Fruit fly (Drosophila melanogaster) whole organism, embryonic: ENCODE results near the gene ATPsynD.

Experiments used
- Abd-B ChIP-seq: fragments of 200-800 bp; sonication (Bioruptor generic); optimal IDR thresholded peaks from 2 replicates; lab custom pipeline; 2018; ENCODE audit warnings: missing biosample characterization, mild to moderate bottlenecking, missing genetic modification characterization, moderate library complexity
- CG10321 ChIP-seq: fragments of 200-800 bp; sonication (Bioruptor generic); IDR thresholded peaks from 2 replicates; pipeline ENCODE4 v1.3.6; 2022; ENCODE audit warnings: missing biosample characterization, missing genetic modification characterization
- CG11085 ChIP-seq: fragments of 200-800 bp; sonication (Bioruptor generic); IDR thresholded peaks from 2 replicates; pipeline ENCODE4 v1.3.6; 2022; ENCODE audit warnings: missing biosample characterization, missing genetic modification characterization
- CG12659 ChIP-seq: fragments of 200-800 bp; sonication (Bioruptor generic); optimal IDR thresholded peaks from 3 replicates; lab custom pipeline; 2017; ENCODE audit warnings: mild to moderate bottlenecking, missing biosample characterization, missing genetic modification reagents, missing genetic modification characterization
- CG13287 ChIP-seq: fragments of 200-800 bp; sonication (Bioruptor generic); IDR thresholded peaks from 2 replicates; pipeline ENCODE4 v1.3.6; 2022; ENCODE audit warnings: missing biosample characterization, missing genetic modification characterization; ENCODE audit not compliant: partially characterized antibody
- CG13296 ChIP-seq: fragments of 200-800 bp; sonication (Bioruptor generic); optimal IDR thresholded peaks from 3 replicates; lab custom pipeline; 2018; ENCODE audit warnings: missing biosample characterization, mild to moderate bottlenecking, missing genetic modification characterization
- CG1602 ChIP-seq: fragments of 200-800 bp; sonication (Bioruptor generic); optimal IDR thresholded peaks from 3 replicates; lab custom pipeline; 2016; ENCODE audit warnings: missing biosample characterization, missing genetic modification characterization
- CG1603 ChIP-seq: fragments of 200-800 bp; sonication (Bioruptor generic); optimal IDR thresholded peaks from 2 replicates; lab custom pipeline; 2019; ENCODE audit warnings: missing biosample characterization, mild to moderate bottlenecking, missing genetic modification characterization, moderate library complexity
- CG18011 ChIP-seq: fragments of 200-800 bp; sonication (Bioruptor generic); optimal IDR thresholded peaks from 2 replicates; lab custom pipeline; 2017; ENCODE audit warnings: missing biosample characterization, missing genetic modification characterization, mild to moderate bottlenecking, moderate library complexity, missing genotype
- CG2678 ChIP-seq: fragments of 200-800 bp; sonication (Bioruptor generic); optimal IDR thresholded peaks from 3 replicates; lab custom pipeline; 2019; ENCODE audit warnings: missing biosample characterization, mild to moderate bottlenecking, missing genetic modification characterization, moderate library complexity
- CG2712 ChIP-seq: fragments of 200-800 bp; optimal IDR thresholded peaks from 3 replicates; lab custom pipeline; 2019; ENCODE audit warnings: missing biosample characterization, mild to moderate bottlenecking, missing genetic modification characterization, moderate library complexity
- CG30020 ChIP-seq: fragments of 200-800 bp; optimal IDR thresholded peaks from 2 replicates; lab custom pipeline; 2019; ENCODE audit warnings: missing biosample characterization, mild to moderate bottlenecking, missing genetic modification characterization, moderate library complexity
- CG3065 ChIP-seq: fragments of 200-800 bp; sonication (Bioruptor generic); optimal IDR thresholded peaks from 2 replicates; lab custom pipeline; 2016; ENCODE audit warnings: missing biosample characterization, missing genetic modification characterization
- CG31224 ChIP-seq: fragments of 200-800 bp; sonication (Bioruptor generic); IDR thresholded peaks from 2 replicates; pipeline ENCODE4 v1.3.6; 2022; ENCODE audit warnings: missing biosample characterization, missing genetic modification characterization
- CG31388 ChIP-seq: fragments of 200-800 bp; sonication (Bioruptor generic); optimal IDR thresholded peaks from 2 replicates; lab custom pipeline; 2016; ENCODE audit warnings: missing biosample characterization, missing genetic modification characterization
- CG32767 ChIP-seq: fragments of 200-800 bp; sonication (Bioruptor generic); IDR thresholded peaks from 2 replicates; pipeline ENCODE4 v1.3.6; 2022; ENCODE audit warnings: missing biosample characterization, missing genetic modification characterization
- CG34224 ChIP-seq: fragments of 200-800 bp; sonication (Bioruptor generic); IDR thresholded peaks from 3 replicates; pipeline ENCODE4 v1.3.6; 2022; ENCODE audit warnings: missing biosample characterization, missing genetic modification characterization; ENCODE audit not compliant: partially characterized antibody
- CG4404 ChIP-seq: fragments of 200-800 bp; sonication (Bioruptor generic); IDR thresholded peaks from 2 replicates; pipeline ENCODE4 v1.3.6; 2022; ENCODE audit warnings: missing biosample characterization, missing genetic modification characterization
- CG7271 ChIP-seq: fragments of 200-800 bp; sonication (Bioruptor generic); optimal IDR thresholded peaks from 2 replicates; lab custom pipeline; 2018; ENCODE audit warnings: missing biosample characterization, mild to moderate bottlenecking, missing genetic modification characterization, moderate library complexity
- CG7839 ChIP-seq: fragments of 200-800 bp; sonication (Bioruptor generic); optimal IDR thresholded peaks from 3 replicates; lab custom pipeline; 2018; ENCODE audit warnings: missing biosample characterization, mild to moderate bottlenecking, missing genetic modification characterization, moderate library complexity
- CG7928 ChIP-seq: fragments of 200-800 bp; sonication (Bioruptor generic); optimal IDR thresholded peaks from 2 replicates; lab custom pipeline; 2017; ENCODE audit warnings: missing biosample characterization, mild to moderate bottlenecking, missing genetic modification characterization
- CG9727 ChIP-seq: fragments of 200-800 bp; sonication (Bioruptor generic); optimal IDR thresholded peaks from 3 replicates; lab custom pipeline; 2017; ENCODE audit warnings: missing biosample characterization, mild to moderate bottlenecking, missing genetic modification characterization
- Chrac-16 ChIP-seq: fragments of 200-800 bp; sonication (Bioruptor generic); optimal IDR thresholded peaks from 3 replicates; lab custom pipeline; 2016; ENCODE audit warnings: missing biosample characterization, missing genetic modification characterization
- Dbx ChIP-seq: fragments of 200-800 bp; sonication (Bioruptor generic); IDR thresholded peaks from 3 replicates; pipeline ENCODE4 v1.3.6; 2022; ENCODE audit warnings: missing biosample characterization, missing genetic modification characterization
- Dek ChIP-seq: fragments of 200-800 bp; sonication (Bioruptor generic); optimal IDR thresholded peaks from 3 replicates; lab custom pipeline; 2019; ENCODE audit warnings: missing biosample characterization, mild to moderate bottlenecking, missing genetic modification characterization, moderate library complexity
- Eip74EF ChIP-seq, 2 experiments: fragments of 200-800 bp in 1 of 2; fragments of >200 bp in 1 of 2; sonication (Bioruptor generic) in 1 of 2; optimal IDR thresholded peaks; 2 replicates each; lab custom pipeline; 2017 to 2019; ENCODE audit warnings: missing biosample characterization in 2 of 2, missing genetic modification characterization in 2 of 2, mild to moderate bottlenecking in 1 of 2, moderate library complexity in 1 of 2
- Kr ChIP-seq: fragments of 200-800 bp; sonication (Bioruptor generic); optimal IDR thresholded peaks from 2 replicates; lab custom pipeline; 2017; ENCODE audit warnings: missing biosample characterization, mild to moderate bottlenecking, missing genetic modification characterization
- Lhr ChIP-seq: fragments of 200-800 bp; sonication (Bioruptor generic); optimal IDR thresholded peaks from 3 replicates; lab custom pipeline; 2017; ENCODE audit warnings: mild to moderate bottlenecking, missing biosample characterization, missing genetic modification reagents, missing genetic modification characterization
- Lpt ChIP-seq: fragments of >200 bp; optimal IDR thresholded peaks from 2 replicates; lab custom pipeline; 2018; ENCODE audit warnings: missing biosample characterization, missing genetic modification characterization
- NFAT ChIP-seq: fragments of 200-800 bp; sonication (Bioruptor generic); IDR thresholded peaks from 2 replicates; pipeline ENCODE4 v1.3.6; 2022; ENCODE audit warnings: missing biosample characterization, missing genetic modification characterization
- Oli ChIP-seq: fragments of 200-800 bp; sonication (Bioruptor generic); optimal IDR thresholded peaks from 2 replicates; lab custom pipeline; 2018; ENCODE audit warnings: missing biosample characterization, mild to moderate bottlenecking, missing genetic modification characterization, moderate library complexity
- Sox102F ChIP-seq: fragments of 200-800 bp; sonication (Bioruptor generic); optimal IDR thresholded peaks from 2 replicates; lab custom pipeline; 2018; ENCODE audit warnings: missing biosample characterization, mild to moderate bottlenecking, missing genetic modification characterization, moderate library complexity
- ab ChIP-seq: fragments of 200-800 bp; sonication (Bioruptor generic); optimal IDR thresholded peaks from 2 replicates; lab custom pipeline; 2016; ENCODE audit warnings: missing biosample characterization, missing genetic modification characterization
- bsh ChIP-seq, 2 experiments: fragments of 200-800 bp; sonication (Bioruptor generic); optimal IDR thresholded peaks; 2 replicates each; lab custom pipeline; 2017 to 2018; ENCODE audit warnings: mild to moderate bottlenecking in 2 of 2, missing biosample characterization in 2 of 2, missing genetic modification characterization in 2 of 2, moderate library complexity in 1 of 2
- disco-r ChIP-seq: fragments of 200-800 bp; sonication (Bioruptor generic); optimal IDR thresholded peaks from 2 replicates; lab custom pipeline; 2016; ENCODE audit warnings: missing biosample characterization, missing genetic modification characterization
- emc ChIP-seq: fragments of 200-800 bp; sonication (Bioruptor generic); optimal IDR thresholded peaks from 2 replicates; lab custom pipeline; 2016; ENCODE audit warnings: missing biosample characterization, missing genetic modification characterization
- fd96Cb ChIP-seq: fragments of 200-800 bp; sonication (Bioruptor generic); optimal IDR thresholded peaks from 2 replicates; lab custom pipeline; 2018; ENCODE audit warnings: missing biosample characterization, mild to moderate bottlenecking, missing genetic modification characterization, moderate library complexity
- gce ChIP-seq: fragments of 200-800 bp; sonication (Bioruptor generic); IDR thresholded peaks from 3 replicates; pipeline ENCODE4 v1.3.6; 2022; ENCODE audit warnings: missing biosample characterization, missing genetic modification characterization
- grau ChIP-seq: fragments of 200-800 bp; optimal IDR thresholded peaks from 3 replicates; lab custom pipeline; 2019; ENCODE audit warnings: missing biosample characterization, mild to moderate bottlenecking, missing genetic modification characterization, moderate library complexity
- her ChIP-seq: fragments of 200-800 bp; sonication (Bioruptor generic); optimal IDR thresholded peaks from 2 replicates; lab custom pipeline; 2016; ENCODE audit warnings: missing biosample characterization, missing genetic modification characterization
- klu ChIP-seq: fragments of 200-800 bp; sonication (Bioruptor generic); IDR thresholded peaks from 2 replicates; pipeline ENCODE4 v1.3.6; 2022; ENCODE audit warnings: missing biosample characterization, missing genetic modification characterization
- lbe ChIP-seq: fragments of 200-800 bp; sonication (Bioruptor generic); optimal IDR thresholded peaks from 2 replicates; lab custom pipeline; 2016; ENCODE audit warnings: missing biosample characterization, mild to moderate bottlenecking, missing genetic modification characterization
- lola ChIP-seq, 3 experiments: fragments of >200 bp in 2 of 3; fragments of 200-800 bp in 1 of 3; sonication (Bioruptor generic) in 1 of 3; optimal IDR thresholded peaks; 2 replicates each; lab custom pipeline; 2017 to 2019; ENCODE audit warnings: missing biosample characterization in 3 of 3, missing genetic modification characterization in 3 of 3, mild to moderate bottlenecking in 1 of 3, moderate library complexity in 1 of 3
- nerfin-1 ChIP-seq: fragments of 200-800 bp; sonication (Bioruptor generic); optimal IDR thresholded peaks from 3 replicates; lab custom pipeline; 2019; ENCODE audit warnings: missing biosample characterization, mild to moderate bottlenecking, missing genetic modification characterization, moderate library complexity
- oc ChIP-seq: fragments of 200-800 bp; sonication (Bioruptor generic); optimal IDR thresholded peaks from 2 replicates; lab custom pipeline; 2018; ENCODE audit warnings: missing biosample characterization, mild to moderate bottlenecking, missing genetic modification characterization, moderate library complexity
- odd ChIP-seq: fragments of 200-800 bp; sonication (Bioruptor generic); optimal IDR thresholded peaks from 2 replicates; lab custom pipeline; 2017; ENCODE audit warnings: missing biosample characterization, mild to moderate bottlenecking, missing genetic modification characterization
- p53 ChIP-seq: fragments of 200-800 bp; sonication (Bioruptor generic); optimal IDR thresholded peaks from 2 replicates; lab custom pipeline; 2016; ENCODE audit warnings: missing biosample characterization, missing genetic modification characterization
- salm ChIP-seq: fragments of 200-800 bp; sonication (Bioruptor generic); optimal IDR thresholded peaks from 2 replicates; lab custom pipeline; 2018; ENCODE audit warnings: missing biosample characterization, mild to moderate bottlenecking, missing genetic modification characterization
- sens ChIP-seq: fragments of 200-800 bp; sonication (Bioruptor generic); peaks from one replicate; lab custom pipeline; 2016; ENCODE audit warnings: missing biosample characterization, missing genetic modification characterization

The ATPsynD gene

dm6 chr3R:19070222-19070949 lies 24.4 kb upstream of the ATPsynD start (continued):
- TF ChIP-seq lola (GFP tag; optimal IDR thresholded peaks at IDR 0.05; lab: Kevin White, UChicago) = peak in 1 of 3 experiments; percentile 36
- TF ChIP-seq Kr (GFP tag; lab: Kevin White, UChicago) = no peak
- no peak for TF ChIP-seq CG34224 (GFP tag; lab: Robert Waterston, UW)
- no peak for TF ChIP-seq CG13287 (GFP tag; lab: Robert Waterston, UW)
- TF ChIP-seq CG2678 (tag; lab: Kevin White, UChicago) = peak; percentile 26
- no peak for TF ChIP-seq Abd-B (GFP tag; lab: Kevin White, UChicago)
- TF ChIP-seq klu (GFP tag; lab: Robert Waterston, UW) = no peak
- no peak for TF ChIP-seq oc (tag; lab: Kevin White, UChicago)
- no peak for TF ChIP-seq Lhr (GFP tag; lab: Kevin White, UChicago)
- peak; percentile 20 for TF ChIP-seq grau
- TF ChIP-seq CG2712 = peak; percentile 33
- no peak for TF ChIP-seq CG32767
- TF ChIP-seq Dbx (GFP tag; lab: Robert Waterston, UW) = no peak
- no peak for TF ChIP-seq fd96Cb (tag; lab: Kevin White, UChicago)
- no peak for TF ChIP-seq CG31224 (GFP tag; lab: Robert Waterston, UW)
- no peak for TF ChIP-seq p53 (GFP tag; lab: Kevin White, UChicago)
- no peak for TF ChIP-seq CG7839 (tag; lab: Kevin White, UChicago)
- no peak for TF ChIP-seq emc (GFP tag; lab: Kevin White, UChicago)
- TF ChIP-seq CG1603 = no peak
- no peak for TF ChIP-seq Lpt (GFP tag; lab: Kevin White, UChicago)
- TF ChIP-seq lbe (GFP tag; lab: Kevin White, UChicago) = no peak
- no peak for TF ChIP-seq odd (GFP tag; lab: Kevin White, UChicago)
- TF ChIP-seq CG10321 (GFP tag; lab: Robert Waterston, UW) = no peak
- peak; percentile 75 for TF ChIP-seq sens (GFP tag; lab: Kevin White, UChicago)
- TF ChIP-seq CG30020 (tag; lab: Kevin White, UChicago) = no peak
- no peak for TF ChIP-seq Chrac-16 (GFP tag; lab: Kevin White, UChicago)
- no peak for TF ChIP-seq gce (GFP tag; lab: Robert Waterston, UW)
- TF ChIP-seq Dek (tag; lab: Kevin White, UChicago) = no peak
- TF ChIP-seq Sox102F (GFP tag; lab: Kevin White, UChicago) = no peak
- no peak for TF ChIP-seq salm (tag; lab: Kevin White, UChicago)
- TF ChIP-seq CG1602 (GFP tag; lab: Kevin White, UChicago) = no peak
- TF ChIP-seq CG13296 (GFP tag; lab: Kevin White, UChicago) = no peak
- no peak for TF ChIP-seq her (GFP tag; lab: Kevin White, UChicago)
- TF ChIP-seq CG11085 (GFP tag; lab: Robert Waterston, UW) = no peak
- TF ChIP-seq CG9727 (GFP tag; lab: Kevin White, UChicago) = no peak
- TF ChIP-seq bsh (GFP tag; optimal IDR thresholded peaks at IDR 0.05; lab: Kevin White, UChicago) = peak in 1 of 2 experiments; percentile 63
- no peak for TF ChIP-seq CG3065 (GFP tag; lab: Kevin White, UChicago)
- TF ChIP-seq NFAT (GFP tag; lab: Robert Waterston, UW) = no peak
- TF ChIP-seq Oli (tag; lab: Kevin White, UChicago) = no peak
- TF ChIP-seq ab (GFP tag; lab: Kevin White, UChicago) = no peak
- TF ChIP-seq CG7271 = no peak
- no peak for TF ChIP-seq CG31388 (GFP tag; lab: Kevin White, UChicago)
- TF ChIP-seq CG12659 = no peak
- no peak for TF ChIP-seq disco-r (GFP tag; lab: Kevin White, UChicago)
- no peak for TF ChIP-seq nerfin-1 (tag; lab: Kevin White, UChicago)
- TF ChIP-seq Eip74EF (GFP tag; optimal IDR thresholded peaks at IDR 0.05; lab: Kevin White, UChicago) = no peak
- TF ChIP-seq CG4404 = no peak
- no peak for TF ChIP-seq CG18011 (GFP tag; lab: Kevin White, UChicago)
- no peak for TF ChIP-seq CG7928 (GFP tag; lab: Kevin White, UChicago)
